2 fruit fly cellular contexts compared by ENCODE assay signal in genomic region chr3L:2805137-2805955, dm6.
TF ChIP-seq lines count a peak whose summit lies in the region.

No protein-coding gene starts in this region.

TF ChIP-seq in whole organism, adult, 20 proteins besides CTCF, POLR2A, EP300 and RAD21 (continued from another document):
- TF ChIP-seq kay (GFP tag; lab: Kevin White, UChicago; ENCODE audit: borderline replicate concordance): peak; percentile 85
- no peak for TF ChIP-seq bab1 (GFP tag; optimal IDR thresholded peaks at IDR 0.05; lab: Kevin White, UChicago)

TF ChIP-seq in whole organism, prepupa, 60 proteins besides CTCF, POLR2A, EP300 and RAD21 (continued from another document):
- TF ChIP-seq Ets96B (tag; optimal IDR thresholded peaks at IDR 0.05; lab: Kevin White, UChicago) (peak; percentile 43), Hr38 (GFP tag; optimal IDR thresholded peaks at IDR 0.05; lab: Kevin White, UChicago) (no peak), CG32006 (GFP tag; optimal IDR thresholded peaks at IDR 0.05; lab: Kevin White, UChicago) (peak; percentile 1), CG6792 (GFP tag; optimal IDR thresholded peaks at IDR 0.05; lab: Kevin White, UChicago) (no peak), CG8632 (GFP tag; optimal IDR thresholded peaks at IDR 0.05; lab: Kevin White, UChicago) (no peak), fkh (GFP tag; optimal IDR thresholded peaks at IDR 0.05; lab: Kevin White, UChicago) (no peak), Smox (GFP tag; optimal IDR thresholded peaks at IDR 0.05; lab: Kevin White, UChicago) (no peak), CG6854 (GFP tag; optimal IDR thresholded peaks at IDR 0.05; lab: Kevin White, UChicago) (no peak), salr (GFP tag; optimal IDR thresholded peaks at IDR 0.05; lab: Kevin White, UChicago) (peak in 1 of 2 experiments; percentile 7), CG6808 (GFP tag; optimal IDR thresholded peaks at IDR 0.05; lab: Kevin White, UChicago) (peak; percentile 74), spab (GFP tag; optimal IDR thresholded peaks at IDR 0.05; lab: Kevin White, UChicago) (peak; percentile 25), Sox102F (GFP tag; optimal IDR thresholded peaks at IDR 0.05; lab: Kevin White, UChicago) (no peak), CG16779 (tag; optimal IDR thresholded peaks at IDR 0.05; lab: Kevin White, UChicago) (peak; percentile 50), lz (GFP tag; optimal IDR thresholded peaks at IDR 0.05; lab: Kevin White, UChicago) (no peak), CG10631 (GFP tag; optimal IDR thresholded peaks at IDR 0.05; lab: Kevin White, UChicago) (no peak), Eip78C (GFP tag; lab: Kevin White, UChicago) (peak; percentile 20), CG10669 (GFP tag; optimal IDR thresholded peaks at IDR 0.05; lab: Kevin White, UChicago) (peak; percentile 55), ss (GFP tag; optimal IDR thresholded peaks at IDR 0.05; lab: Kevin White, UChicago) (peak; percentile 74 to 79), CG4318 (GFP tag; optimal IDR thresholded peaks at IDR 0.05; lab: Kevin White, UChicago) (no peak), Hr4 (GFP tag; optimal IDR thresholded peaks at IDR 0.05; lab: Kevin White, UChicago) (no peak), CG8119 (GFP tag; IDR thresholded peaks at IDR 0.05; lab: Robert Waterston, UW) (peak; percentile 53; the same call in 2 of the 3 replicates), Eip93F (GFP tag; optimal IDR thresholded peaks at IDR 0.05; lab: Kevin White, UChicago) (no peak), net (GFP tag; optimal IDR thresholded peaks at IDR 0.05; lab: Kevin White, UChicago) (no peak), OdsH (GFP tag; optimal IDR thresholded peaks at IDR 0.05; lab: Kevin White, UChicago) (no peak), Met (GFP tag; optimal IDR thresholded peaks at IDR 0.05; lab: Kevin White, UChicago) (no peak), dac (GFP tag; optimal IDR thresholded peaks at IDR 0.05; lab: Kevin White, UChicago) (no peak), achi (GFP tag; optimal IDR thresholded peaks at IDR 0.05; lab: Kevin White, UChicago) (peak; percentile 14), CG1621 (tag; optimal IDR thresholded peaks at IDR 0.05; lab: Kevin White, UChicago) (peak; percentile 23), Ets21C (GFP tag; optimal IDR thresholded peaks at IDR 0.05; lab: Kevin White, UChicago) (no peak)
